Fruit fly (Drosophila melanogaster): ENCODE data around the gene Ubqn.

Ubqn gene

DNA sequence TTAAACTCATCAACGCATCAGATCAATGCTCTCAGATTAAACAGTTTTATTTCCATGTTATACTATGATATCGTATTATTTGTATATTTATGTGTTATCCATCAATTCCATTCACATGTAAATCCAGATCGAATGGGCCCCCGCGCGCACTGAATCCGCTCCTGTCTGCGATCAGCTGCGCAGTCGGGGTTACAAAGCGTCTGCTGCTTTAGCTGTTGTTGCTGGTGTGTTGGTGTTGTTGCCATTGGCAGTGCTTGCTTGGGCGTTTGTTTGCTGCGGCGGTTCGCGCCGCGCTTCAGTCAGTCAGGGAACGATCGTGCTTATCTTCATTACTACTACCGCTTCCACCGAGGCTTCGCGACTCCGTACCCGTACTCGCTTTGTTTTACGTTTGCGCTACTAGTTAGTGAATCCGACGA is 16.6 kb upstream of the Ubqn start, which contains the start of gene Zw:
Gene Zw (plus strand): TSS at position 262 of the 419 bp plus-strand sequence.
- peak; percentile 67 for TF ChIP-seq fru (GFP tag; optimal IDR thresholded peaks at IDR 0.05)
- no peak for TF ChIP-seq brk (GFP tag; optimal IDR thresholded peaks at IDR 0.05)
- no peak for TF ChIP-seq lola (GFP tag; optimal IDR thresholded peaks at IDR 0.05)
- TF ChIP-seq pan (optimal IDR thresholded peaks at IDR 0.05) = no peak
- TF ChIP-seq Sp1 (GFP tag; optimal IDR thresholded peaks at IDR 0.05) = peak; percentile 51
- no peak for TF ChIP-seq tai (GFP tag; optimal IDR thresholded peaks at IDR 0.05)
- no peak for TF ChIP-seq GATAd (GFP tag; optimal IDR thresholded peaks at IDR 0.05)
- peak; percentile 72 for TF ChIP-seq rgr (GFP tag; optimal IDR thresholded peaks at IDR 0.05)
- TF ChIP-seq usp (GFP tag; optimal IDR thresholded peaks at IDR 0.05) = no peak
- TF ChIP-seq woc (GFP tag; optimal IDR thresholded peaks at IDR 0.05) = peak; percentile 67
- no peak for TF ChIP-seq dsf (GFP tag; optimal IDR thresholded peaks at IDR 0.05; ENCODE audit: borderline replicate concordance)
- no peak for TF ChIP-seq N (GFP tag; optimal IDR thresholded peaks at IDR 0.05)
- no peak for TF ChIP-seq CG32264 (GFP tag; optimal IDR thresholded peaks at IDR 0.05)
- TF ChIP-seq Myc (optimal IDR thresholded peaks at IDR 0.05) = no peak
- TF ChIP-seq Vsx2 (GFP tag; optimal IDR thresholded peaks at IDR 0.05; ENCODE audit: partially characterized antibody) = no peak
- peak; percentile 46 for TF ChIP-seq br (GFP tag; optimal IDR thresholded peaks at IDR 0.05)
- TF ChIP-seq psq (GFP tag; optimal IDR thresholded peaks at IDR 0.05) = peak; percentile 47
- TF ChIP-seq dmrt93B (GFP tag; optimal IDR thresholded peaks at IDR 0.05) = peak; percentile 58
- peak; percentile 71 for TF ChIP-seq HLH106 (tag; optimal IDR thresholded peaks at IDR 0.05)
- peak; percentile 33 for TF ChIP-seq Mio (GFP tag; optimal IDR thresholded peaks at IDR 0.05)
- no peak for TF ChIP-seq Abd-B (GFP tag; optimal IDR thresholded peaks at IDR 0.05)
- peak; percentile 30 for TF ChIP-seq OdsH (GFP tag; optimal IDR thresholded peaks at IDR 0.05)
- TF ChIP-seq Hr78 (GFP tag; optimal IDR thresholded peaks at IDR 0.05) = no peak
- peak; percentile 75 for TF ChIP-seq Hr83 (GFP tag; optimal IDR thresholded peaks at IDR 0.05; ENCODE audit: poor library complexity, severe bottlenecking)
- TF ChIP-seq Dfd (GFP tag; optimal IDR thresholded peaks at IDR 0.05) = no peak
- TF ChIP-seq sage (GFP tag; optimal IDR thresholded peaks at IDR 0.05) = no peak
- peak; percentile 75 for TF ChIP-seq h (GFP tag; optimal IDR thresholded peaks at IDR 0.05)
- TF ChIP-seq jim (GFP tag; optimal IDR thresholded peaks at IDR 0.05) = no peak
- TF ChIP-seq ey (GFP tag; optimal IDR thresholded peaks at IDR 0.05) = peak; percentile 72
- peak; percentile 3 for TF ChIP-seq sv (GFP tag; optimal IDR thresholded peaks at IDR 0.05)
- TF ChIP-seq CG9705 (GFP tag; optimal IDR thresholded peaks at IDR 0.05) = peak; percentile 48
- TF ChIP-seq Dif (GFP tag; optimal IDR thresholded peaks at IDR 0.05; ENCODE audit: partially characterized antibody) = no peak
- peak; percentile 78 for TF ChIP-seq Hnf4 (GFP tag; optimal IDR thresholded peaks at IDR 0.05)
- no peak for TF ChIP-seq Rel (GFP tag; optimal IDR thresholded peaks at IDR 0.05)
- peak; percentile 42 for TF ChIP-seq Rel (tag; optimal IDR thresholded peaks at IDR 0.05)
- peak in 1 of 2 experiments; percentile 71 for TF ChIP-seq foxo (GFP tag; optimal IDR thresholded peaks at IDR 0.05)
- TF ChIP-seq CrebA (GFP tag; optimal IDR thresholded peaks at IDR 0.05; ENCODE audit: borderline replicate concordance) = no peak
- TF ChIP-seq dl (GFP tag; optimal IDR thresholded peaks at IDR 0.05; ENCODE audit: insufficient read depth in 1 of 2, partially characterized antibody in 2 of 2) = no peak
- TF ChIP-seq Jra (GFP tag; optimal IDR thresholded peaks at IDR 0.05) = no peak

DNA sequence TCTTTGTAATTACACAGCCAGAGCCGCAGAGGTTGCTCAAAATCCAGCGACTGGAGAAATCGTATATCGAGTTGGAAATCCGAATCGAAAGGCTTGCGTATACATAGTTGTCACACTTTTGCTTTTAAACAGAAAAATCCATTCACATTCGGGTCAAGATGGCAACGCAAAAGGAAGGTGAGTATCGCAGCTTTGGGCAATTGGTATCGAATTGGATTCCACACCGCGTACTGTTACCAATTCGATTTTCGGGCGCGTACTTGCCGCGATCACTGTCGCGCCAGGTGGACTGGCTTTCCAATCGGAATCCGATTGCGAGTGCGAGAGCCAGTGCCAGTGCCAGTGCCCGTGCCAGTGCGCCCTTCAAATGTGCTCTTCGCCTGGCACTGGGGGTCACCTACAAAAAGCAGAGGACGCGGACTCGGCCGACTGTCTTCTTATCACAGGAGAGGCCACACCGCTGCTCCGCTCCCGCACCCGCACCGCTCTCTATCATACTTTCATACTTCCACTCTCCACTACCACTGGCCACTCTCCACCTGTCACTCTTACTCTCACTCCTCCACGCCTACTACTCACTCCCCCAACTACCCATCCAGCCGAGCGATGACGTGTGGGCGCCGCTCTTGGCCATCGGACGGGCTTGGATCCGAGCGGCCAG is 16.0 kb upstream of the Ubqn start:
- TF ChIP-seq Vsx2 (GFP tag; optimal IDR thresholded peaks at IDR 0.05; ENCODE audit: partially characterized antibody) = peak; percentile 41
- no peak for TF ChIP-seq dsf (GFP tag; optimal IDR thresholded peaks at IDR 0.05; ENCODE audit: borderline replicate concordance)

DNA sequence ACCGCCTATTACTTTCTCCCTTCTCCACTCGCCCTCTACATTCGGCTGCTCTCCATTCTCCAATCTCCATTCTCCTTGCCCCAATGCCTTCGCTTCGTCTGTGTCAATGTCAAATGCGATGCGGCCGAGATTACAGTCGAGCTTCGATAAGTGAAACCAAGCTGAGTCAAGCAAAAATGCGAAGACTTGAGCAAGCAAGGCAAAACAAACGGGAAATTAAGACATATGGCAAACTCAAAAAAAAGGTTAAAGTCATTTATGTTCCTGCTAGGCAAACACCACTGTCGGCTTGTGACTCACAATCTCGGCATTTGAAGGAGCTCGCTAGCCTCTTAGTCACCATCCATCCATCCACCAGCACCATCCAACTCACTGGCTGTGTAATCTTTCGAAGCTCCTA is 15.2 kb upstream of the Ubqn start:
- TF ChIP-seq pan (optimal IDR thresholded peaks at IDR 0.05) = no peak
- TF ChIP-seq sv (GFP tag; optimal IDR thresholded peaks at IDR 0.05) = peak; percentile 94
- TF ChIP-seq lola (GFP tag; optimal IDR thresholded peaks at IDR 0.05) = no peak
- peak; percentile 98 to 100 for TF ChIP-seq foxo (GFP tag; optimal IDR thresholded peaks at IDR 0.05)
- no peak for TF ChIP-seq Vsx2 (GFP tag; optimal IDR thresholded peaks at IDR 0.05; ENCODE audit: partially characterized antibody)
- TF ChIP-seq OdsH (GFP tag; optimal IDR thresholded peaks at IDR 0.05) = peak; percentile 99
- TF ChIP-seq rgr (GFP tag; optimal IDR thresholded peaks at IDR 0.05) = peak; percentile 100
- peak; percentile 99 for TF ChIP-seq CG32264 (GFP tag; optimal IDR thresholded peaks at IDR 0.05)
- no peak for TF ChIP-seq Dfd (GFP tag; optimal IDR thresholded peaks at IDR 0.05)
- peak; percentile 94 for TF ChIP-seq jim (GFP tag; optimal IDR thresholded peaks at IDR 0.05)
- no peak for TF ChIP-seq N (GFP tag; optimal IDR thresholded peaks at IDR 0.05)
- TF ChIP-seq HLH106 (tag; optimal IDR thresholded peaks at IDR 0.05) = peak; percentile 99
- peak; percentile 99 for TF ChIP-seq CG9705 (GFP tag; optimal IDR thresholded peaks at IDR 0.05)
- TF ChIP-seq Abd-B (GFP tag; optimal IDR thresholded peaks at IDR 0.05) = no peak
- TF ChIP-seq Hr78 (GFP tag; optimal IDR thresholded peaks at IDR 0.05) = no peak
- TF ChIP-seq dsf (GFP tag; optimal IDR thresholded peaks at IDR 0.05; ENCODE audit: borderline replicate concordance) = peak; percentile 97
- TF ChIP-seq br (GFP tag; optimal IDR thresholded peaks at IDR 0.05) = peak; percentile 100
- TF ChIP-seq brk (GFP tag; optimal IDR thresholded peaks at IDR 0.05) = no peak
- no peak for TF ChIP-seq CrebA (GFP tag; optimal IDR thresholded peaks at IDR 0.05; ENCODE audit: borderline replicate concordance)
- peak; percentile 100 for TF ChIP-seq Jra (GFP tag; optimal IDR thresholded peaks at IDR 0.05)
- peak; percentile 98 for TF ChIP-seq Rel (GFP tag; optimal IDR thresholded peaks at IDR 0.05)
- TF ChIP-seq Rel (tag; optimal IDR thresholded peaks at IDR 0.05) = peak; percentile 96
- peak; percentile 100 for TF ChIP-seq woc (GFP tag; optimal IDR thresholded peaks at IDR 0.05)
- TF ChIP-seq Sp1 (GFP tag; optimal IDR thresholded peaks at IDR 0.05) = peak; percentile 99
- TF ChIP-seq GATAd (GFP tag; optimal IDR thresholded peaks at IDR 0.05) = peak; percentile 97
- peak; percentile 100 for TF ChIP-seq h (GFP tag; optimal IDR thresholded peaks at IDR 0.05)
- peak; percentile 100 for TF ChIP-seq Hnf4 (GFP tag; optimal IDR thresholded peaks at IDR 0.05)
- TF ChIP-seq tai (GFP tag; optimal IDR thresholded peaks at IDR 0.05) = no peak
- TF ChIP-seq sage (GFP tag; optimal IDR thresholded peaks at IDR 0.05) = peak; percentile 98
- TF ChIP-seq Myc (optimal IDR thresholded peaks at IDR 0.05) = no peak
- peak; percentile 98 for TF ChIP-seq dmrt93B (GFP tag; optimal IDR thresholded peaks at IDR 0.05)
- no peak for TF ChIP-seq usp (GFP tag; optimal IDR thresholded peaks at IDR 0.05)
- peak; percentile 99 for TF ChIP-seq psq (GFP tag; optimal IDR thresholded peaks at IDR 0.05)
- no peak for TF ChIP-seq dl (GFP tag; optimal IDR thresholded peaks at IDR 0.05; ENCODE audit: insufficient read depth in 1 of 2, partially characterized antibody in 2 of 2)
- no peak for TF ChIP-seq Dif (GFP tag; optimal IDR thresholded peaks at IDR 0.05; ENCODE audit: partially characterized antibody)
- peak; percentile 100 for TF ChIP-seq fru (GFP tag; optimal IDR thresholded peaks at IDR 0.05)

Data from whole organism, wandering third instar larva.